Fruit fly (Drosophila melanogaster): ENCODE measurements around the gene CG12590.

CG12590 gene

dm6 chr3R:5127790-5128243, 31.6 kb upstream of the CG12590 start, which contains the start of gene RabGGTa (continued):
- TF ChIP-seq CG7368 (GFP tag; optimal IDR thresholded peaks at IDR 0.05) (peak; percentile 35), CG11294 (GFP tag; IDR thresholded peaks at IDR 0.05) (peak; percentile 47; the same call in 1 of the 2 replicates), CG10631 (GFP tag; optimal IDR thresholded peaks at IDR 0.05) (peak; percentile 72), CG16779 (tag; optimal IDR thresholded peaks at IDR 0.05) (peak; percentile 15), CG32006 (GFP tag; optimal IDR thresholded peaks at IDR 0.05) (peak; percentile 80), Ets21C (GFP tag; optimal IDR thresholded peaks at IDR 0.05) (peak; percentile 52), Sox14 (GFP tag; optimal IDR thresholded peaks at IDR 0.05) (peak; percentile 73), OdsH (GFP tag; optimal IDR thresholded peaks at IDR 0.05) (peak; percentile 73), pdm3 (GFP tag; optimal IDR thresholded peaks at IDR 0.05) (peak; percentile 70), vri (GFP tag; optimal IDR thresholded peaks at IDR 0.05) (peak; percentile 8), ss (GFP tag; optimal IDR thresholded peaks at IDR 0.05) (peak in 1 of 2 experiments; percentile 47), dsx (GFP tag; optimal IDR thresholded peaks at IDR 0.05; ENCODE audit: poor library complexity, severe bottlenecking) (peak; percentile 37), CG9139 (GFP tag; optimal IDR thresholded peaks at IDR 0.05) (no peak)

DNA sequence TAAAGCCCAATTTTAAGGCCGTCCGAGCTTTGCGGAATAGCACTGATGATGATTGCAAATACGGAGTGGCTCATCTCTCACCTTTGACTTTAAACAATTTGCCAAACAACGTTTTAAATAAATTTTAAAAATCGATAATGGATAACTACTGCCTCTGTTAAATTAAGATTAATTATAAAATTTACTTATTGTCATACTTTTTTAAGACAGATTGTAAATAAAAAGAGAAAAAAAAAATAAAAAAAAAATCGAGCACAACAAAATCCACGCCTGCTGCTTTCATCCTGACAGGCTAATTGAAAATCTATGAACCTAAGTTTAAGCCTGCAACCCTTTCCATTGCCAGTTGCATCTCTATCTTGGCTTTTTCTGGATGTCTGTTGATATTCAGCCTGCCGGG, 20.5 kb upstream of the CG12590 start, which contains the start of gene CG12589:
Gene CG12589, minus strand, starts transcription at position 101 of the 400 bp plus-strand sequence.
- TF ChIP-seq esn (GFP tag; optimal IDR thresholded peaks at IDR 0.05) (no peak), Ets96B (tag; optimal IDR thresholded peaks at IDR 0.05) (no peak), Gug (GFP tag; IDR thresholded peaks at IDR 0.05) (no peak), lz (GFP tag; optimal IDR thresholded peaks at IDR 0.05) (no peak), CG16779 (tag; optimal IDR thresholded peaks at IDR 0.05) (no peak)

DNA sequence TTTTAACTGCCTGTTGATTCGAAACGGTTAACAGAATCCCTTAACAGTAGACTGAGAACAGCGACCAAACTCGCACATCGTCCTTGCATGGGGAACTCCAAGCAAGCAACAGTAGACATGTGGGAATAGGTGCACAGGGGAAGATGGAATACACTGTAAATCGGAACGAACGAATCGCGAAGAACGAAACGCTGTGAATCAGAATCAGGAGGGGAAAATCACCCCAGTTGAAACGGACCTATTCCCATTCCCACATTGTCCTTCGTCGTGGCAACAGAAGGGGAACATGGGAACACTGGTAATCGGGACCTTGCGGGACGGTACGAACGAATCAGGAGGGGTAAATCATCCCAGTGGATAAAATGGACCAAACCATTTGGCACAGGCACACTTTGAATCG, 8.9 kb upstream of the CG12590 start, which contains the start of gene dpr16:
Gene dpr16, plus strand, starts transcription at position 386 of the 400 bp plus-strand sequence.
- TF ChIP-seq dsx (GFP tag; optimal IDR thresholded peaks at IDR 0.05; ENCODE audit: poor library complexity, severe bottlenecking) (peak; percentile 5), CG31627 (GFP tag; optimal IDR thresholded peaks at IDR 0.05) (no peak), Eip78C (GFP tag) (peak; percentile 16)

- TF ChIP-seq Ets96B (tag; optimal IDR thresholded peaks at IDR 0.05) (no peak), Sox102F (GFP tag; optimal IDR thresholded peaks at IDR 0.05) (no peak)
These were observed 2.8 kb downstream of the CG12590 start for dm6 chr3R:5162213-5162612.

- no peak for TF ChIP-seq OdsH (GFP tag; optimal IDR thresholded peaks at IDR 0.05)
- TF ChIP-seq Eip78C (GFP tag): no peak
- no peak for TF ChIP-seq Eip93F (GFP tag; optimal IDR thresholded peaks at IDR 0.05)
- TF ChIP-seq dac (GFP tag; optimal IDR thresholded peaks at IDR 0.05): no peak
- TF ChIP-seq CG6163 (GFP tag; IDR thresholded peaks at IDR 0.05): no peak
- no peak for TF ChIP-seq Met (GFP tag; optimal IDR thresholded peaks at IDR 0.05)
- TF ChIP-seq CG7368 (GFP tag; optimal IDR thresholded peaks at IDR 0.05): no peak
- TF ChIP-seq Lpt (GFP tag; optimal IDR thresholded peaks at IDR 0.05): no peak
- TF ChIP-seq fd85E (GFP tag; optimal IDR thresholded peaks at IDR 0.05): no peak
- TF ChIP-seq Sox14 (GFP tag; optimal IDR thresholded peaks at IDR 0.05): no peak
- TF ChIP-seq Hr4 (GFP tag; optimal IDR thresholded peaks at IDR 0.05): no peak
- no peak for TF ChIP-seq CG10669 (GFP tag; optimal IDR thresholded peaks at IDR 0.05)
- TF ChIP-seq fd59A (GFP tag; optimal IDR thresholded peaks at IDR 0.05): no peak
- no peak for TF ChIP-seq CG10631 (GFP tag; optimal IDR thresholded peaks at IDR 0.05)
- no peak for TF ChIP-seq CG32006 (GFP tag; optimal IDR thresholded peaks at IDR 0.05)
- no peak for TF ChIP-seq CG1621 (tag; optimal IDR thresholded peaks at IDR 0.05)
- no peak for TF ChIP-seq net (GFP tag; optimal IDR thresholded peaks at IDR 0.05)
These were observed 12.6 kb downstream of the CG12590 start for dm6 chr3R:5171972-5172371.

DNA sequence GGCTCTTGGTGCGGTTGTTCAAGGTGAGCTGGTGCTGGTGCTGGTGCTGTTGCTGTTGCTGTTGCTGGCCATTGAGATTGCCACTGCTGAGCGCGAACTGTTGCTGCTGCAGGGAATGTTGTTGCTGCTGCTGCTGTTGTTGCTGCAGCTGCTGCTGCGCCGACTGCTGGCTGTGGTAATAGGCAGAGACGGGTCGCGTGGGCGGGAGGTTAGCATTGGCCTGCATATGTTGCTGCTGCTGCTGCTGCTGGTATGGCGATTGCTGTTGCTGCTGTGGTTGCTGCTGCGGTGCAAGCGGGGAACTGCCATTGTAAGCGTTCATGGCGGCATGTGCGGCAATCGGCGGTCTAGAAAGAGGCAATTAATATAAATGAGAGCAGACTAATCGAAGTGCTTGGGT, 16.5 kb downstream of the CG12590 start:
- TF ChIP-seq CG4318 (GFP tag; optimal IDR thresholded peaks at IDR 0.05) (no peak), CG3919 (GFP tag; optimal IDR thresholded peaks at IDR 0.05) (peak; percentile 33), spab (GFP tag; optimal IDR thresholded peaks at IDR 0.05) (no peak)

All from whole organism, prepupa.